Worm (Caenorhabditis elegans) whole organism, L2 larva: ENCODE measurements around the gene Y43F8C.3.

Experiments used
- F13H6.1 ChIP-seq: sonication (generic microtip); optimal IDR thresholded peaks from 2 replicates; lab custom pipeline; 2016; ENCODE audit warnings: missing genetic modification characterization, missing compliant biosample characterization
- elt-3 ChIP-seq: sonication (generic microtip); optimal IDR thresholded peaks from 2 replicates; lab custom pipeline; 2017; ENCODE audit warnings: missing biosample characterization, missing genetic modification characterization
- lin-11 ChIP-seq: fragments of 150-350 bp; sonication (generic microtip); optimal IDR thresholded peaks from 2 replicates; lab custom pipeline; 2014; ENCODE audit warnings: missing biosample characterization, missing genetic modification characterization, inconsistent platforms, mixed read lengths
- nhr-23 ChIP-seq: fragments of 150-350 bp; optimal IDR thresholded peaks from 2 replicates; lab custom pipeline; 2014; ENCODE audit warnings: missing biosample characterization, missing genetic modification reagents, missing genetic modification characterization
- unc-39 ChIP-seq: fragments of 150-350 bp; optimal IDR thresholded peaks from 2 replicates; lab custom pipeline; 2014; ENCODE audit warnings: missing biosample characterization, missing genetic modification characterization

ce11 chrV:19582256-19582655, 40.2 kb downstream of the Y43F8C.3 start:
- TF ChIP-seq unc-39 (tag; lab: Kevin White, UChicago): no peak
- no peak for TF ChIP-seq nhr-23 (tag; lab: Kevin White, UChicago)
- no peak for TF ChIP-seq lin-11 (tag; lab: Kevin White, UChicago)
- TF ChIP-seq elt-3: no peak
- no peak for TF ChIP-seq F13H6.1
